Fruit fly (Drosophila melanogaster): ENCODE data around the gene Nt5a.
A peak's percentile ranks its signal among the peaks of the same experiment; 100 is the strongest.

Nt5a gene

dm6 chr3L:1329724-1330123 is 22.5 kb upstream of the Nt5a start, which contains the start of gene ND-ACP (continued):
- TF ChIP-seq CG10267 (tag; optimal IDR thresholded peaks at IDR 0.05), result peak; percentile 43
- TF ChIP-seq CG9727 (GFP tag; optimal IDR thresholded peaks at IDR 0.05), result no peak
- TF ChIP-seq CG8281 (tag; optimal IDR thresholded peaks at IDR 0.05), result no peak
- TF ChIP-seq CG31365 (tag; optimal IDR thresholded peaks at IDR 0.05), result no peak
- no peak for TF ChIP-seq h (optimal IDR thresholded peaks at IDR 0.05)
- no peak for TF ChIP-seq ATbp (GFP tag; optimal IDR thresholded peaks at IDR 0.05)
- TF ChIP-seq CG4360 (GFP tag; IDR thresholded peaks at IDR 0.05), result no peak
- TF ChIP-seq Elba2 (GFP tag; optimal IDR thresholded peaks at IDR 0.05), result no peak
- TF ChIP-seq prd (optimal IDR thresholded peaks at IDR 0.05), result no peak
- TF ChIP-seq prd (GFP tag; IDR thresholded peaks at IDR 0.05), result no peak
- TF ChIP-seq CG17359 (tag; optimal IDR thresholded peaks at IDR 0.05), result no peak
- TF ChIP-seq Blimp-1 (GFP tag; optimal IDR thresholded peaks at IDR 0.05), result no peak
- no peak for TF ChIP-seq CG14965 (GFP tag; optimal IDR thresholded peaks at IDR 0.05; ENCODE audit: borderline replicate concordance)
- TF ChIP-seq run (tag; optimal IDR thresholded peaks at IDR 0.05), result no peak
- no peak for TF ChIP-seq twi (tag; optimal IDR thresholded peaks at IDR 0.05)
- no peak for TF ChIP-seq repo (GFP tag; optimal IDR thresholded peaks at IDR 0.05)
- no peak for TF ChIP-seq CG2199 (GFP tag; IDR thresholded peaks at IDR 0.05)
- no peak for TF ChIP-seq mld (GFP tag; IDR thresholded peaks at IDR 0.05; ENCODE audit: partially characterized antibody)
- TF ChIP-seq lov (optimal IDR thresholded peaks at IDR 0.05), result no peak
- no peak for TF ChIP-seq lov (GFP tag; IDR thresholded peaks at IDR 0.05)
- TF ChIP-seq CG14860 (GFP tag; IDR thresholded peaks at IDR 0.05; ENCODE audit: partially characterized antibody), result no peak
- no peak for TF ChIP-seq gro (GFP tag; optimal IDR thresholded peaks at IDR 0.05)
- no peak for TF ChIP-seq CG3407 (GFP tag; optimal IDR thresholded peaks at IDR 0.05)
- TF ChIP-seq stc (GFP tag; IDR thresholded peaks at IDR 0.05), result no peak
- TF ChIP-seq bbx (GFP tag; IDR thresholded peaks at IDR 0.05; ENCODE audit: partially characterized antibody), result no peak
- no peak for TF ChIP-seq CG1529 (GFP tag; optimal IDR thresholded peaks at IDR 0.05)
- no peak for TF ChIP-seq CG31224 (GFP tag; IDR thresholded peaks at IDR 0.05)
- TF ChIP-seq ase (GFP tag; IDR thresholded peaks at IDR 0.05), result no peak
- peak; percentile 66 for TF ChIP-seq CG14710 (tag; optimal IDR thresholded peaks at IDR 0.05)
- no peak for TF ChIP-seq grn (GFP tag; optimal IDR thresholded peaks at IDR 0.05)
- TF ChIP-seq Tbp (GFP tag; optimal IDR thresholded peaks at IDR 0.05), result no peak
- TF ChIP-seq CG4404 (GFP tag; IDR thresholded peaks at IDR 0.05), result no peak
- no peak for TF ChIP-seq Dfd (GFP tag; optimal IDR thresholded peaks at IDR 0.05)
- TF ChIP-seq Hr78 (GFP tag; optimal IDR thresholded peaks at IDR 0.05), result no peak
- TF ChIP-seq Ptx1 (GFP tag; IDR thresholded peaks at IDR 0.05), result no peak
- no peak for TF ChIP-seq CG32532 (GFP tag; IDR thresholded peaks at IDR 0.05)
- no peak for TF ChIP-seq fd3F (GFP tag; optimal IDR thresholded peaks at IDR 0.05)
- TF ChIP-seq Hr3 (GFP tag; optimal IDR thresholded peaks at IDR 0.05), result no peak
- TF ChIP-seq bcd (GFP tag; optimal IDR thresholded peaks at IDR 0.05), result no peak
- peak; percentile 91 for TF ChIP-seq E2f2 (GFP tag; IDR thresholded peaks at IDR 0.05)
- no peak for TF ChIP-seq yki (optimal IDR thresholded peaks at IDR 0.05)
- no peak for TF ChIP-seq ro (GFP tag; IDR thresholded peaks at IDR 0.05)
- peak; percentile 21; the same call in 1 of the 2 replicates for TF ChIP-seq unc-4 (GFP tag; IDR thresholded peaks at IDR 0.05; ENCODE audit: partially characterized antibody)
- TF ChIP-seq CG12155 (GFP tag; optimal IDR thresholded peaks at IDR 0.05), result no peak
- TF ChIP-seq CG11723 (GFP tag; optimal IDR thresholded peaks at IDR 0.05), result no peak
- no peak for TF ChIP-seq CG17829 (tag; optimal IDR thresholded peaks at IDR 0.05)
- TF ChIP-seq Dll (GFP tag; IDR thresholded peaks at IDR 0.05; ENCODE audit: partially characterized antibody), result 0 out of 4 replicates have a peak, but pooled peaks have one; percentile 41
- no peak for TF ChIP-seq Spps (tag; optimal IDR thresholded peaks at IDR 0.05)
- peak; percentile 37 for TF ChIP-seq CG12659 (GFP tag; optimal IDR thresholded peaks at IDR 0.05)
- no peak for TF ChIP-seq eve (GFP tag; optimal IDR thresholded peaks at IDR 0.05)
- TF ChIP-seq MESR4 (GFP tag; optimal IDR thresholded peaks at IDR 0.05), result peak; percentile 93
- no peak; the same call in 1 of the 2 replicates for TF ChIP-seq CG13287 (GFP tag; IDR thresholded peaks at IDR 0.05; ENCODE audit: partially characterized antibody)
